Worm (Caenorhabditis elegans): ENCODE data around the gene nhr-54.

ce11 chrV:16488172-16488571 lies 17.6 kb downstream of the nhr-54 start, which contains the start of gene sqst-4:
- TF ChIP-seq jun-1 (tag; optimal IDR thresholded peaks at IDR 0.05) = no peak
- no peak for TF ChIP-seq F16B12.6 (tag; optimal IDR thresholded peaks at IDR 0.05)
- no peak for TF ChIP-seq nhr-77 (tag; optimal IDR thresholded peaks at IDR 0.05)
